Fruit fly (Drosophila melanogaster) whole organism, adult: ENCODE results near the gene tal-1A.
A peak's percentile ranks its signal among the peaks of the same experiment; 100 is the strongest.

ENCODE experiments used
- CG11617 ChIP-seq: fragments of 200-800 bp; sonication (Bioruptor generic); optimal IDR thresholded peaks from 2 replicates; lab custom pipeline; 2017; ENCODE audit warnings: mild to moderate bottlenecking, missing biosample characterization, missing genetic modification reagents, missing genetic modification characterization
- CG12768 ChIP-seq: fragments of 200-800 bp; sonication (Bioruptor generic); optimal IDR thresholded peaks from 2 replicates; lab custom pipeline; 2017; ENCODE audit warnings: missing biosample characterization, missing genetic modification characterization, mild to moderate bottlenecking, moderate library complexity, missing genetic modification reagents
- CG14711 ChIP-seq: fragments of 200-800 bp; sonication (Bioruptor generic); optimal IDR thresholded peaks from 2 replicates; lab custom pipeline; 2018; ENCODE audit warnings: missing biosample characterization, mild to moderate bottlenecking, missing genetic modification characterization, moderate library complexity
- CG1620 ChIP-seq: fragments of 200-800 bp; sonication (Bioruptor generic); optimal IDR thresholded peaks from 2 replicates; lab custom pipeline; 2016; ENCODE audit warnings: missing biosample characterization, missing genetic modification characterization
- CG33017 ChIP-seq: fragments of 200-800 bp; sonication (Bioruptor generic); optimal IDR thresholded peaks from 2 replicates; lab custom pipeline; 2018; ENCODE audit warnings: missing biosample characterization, mild to moderate bottlenecking, missing genetic modification characterization, moderate library complexity
- CG5204 ChIP-seq: fragments of 200-800 bp; sonication (Bioruptor generic); optimal IDR thresholded peaks from 2 replicates; lab custom pipeline; 2016; ENCODE audit warnings: missing biosample characterization, missing genetic modification characterization
- CG7045 ChIP-seq: fragments of 200-800 bp; sonication (Bioruptor generic); optimal IDR thresholded peaks from 2 replicates; lab custom pipeline; 2017; ENCODE audit warnings: missing biosample characterization, mild to moderate bottlenecking, missing genetic modification characterization
- CG7101 ChIP-seq: fragments of 200-800 bp; sonication (Bioruptor generic); optimal IDR thresholded peaks from 2 replicates; lab custom pipeline; 2018; ENCODE audit warnings: missing biosample characterization, mild to moderate bottlenecking, missing genetic modification characterization, moderate library complexity
- Clk ChIP-seq: fragments of 200-800 bp; sonication (Bioruptor generic); optimal IDR thresholded peaks from 2 replicates; lab custom pipeline; 2017; ENCODE audit warnings: missing biosample characterization, missing genetic modification characterization
- Crg-1 ChIP-seq: fragments of 200-800 bp; sonication (Bioruptor generic); optimal IDR thresholded peaks from 2 replicates; lab custom pipeline; 2016; ENCODE audit warnings: missing biosample characterization, missing genetic modification characterization
- Hr96 ChIP-seq: fragments of 200-800 bp; sonication (Bioruptor generic); optimal IDR thresholded peaks from 2 replicates; lab custom pipeline; 2016; ENCODE audit warnings: missing biosample characterization, missing genetic modification characterization
- Mnt ChIP-seq: fragments of 200-800 bp; sonication (Bioruptor generic); optimal IDR thresholded peaks from 2 replicates; lab custom pipeline; 2016; ENCODE audit warnings: missing biosample characterization, mild to moderate bottlenecking, missing genetic modification characterization
- bab1 ChIP-seq: fragments of 200-800 bp; sonication (Bioruptor generic); optimal IDR thresholded peaks from 3 replicates; lab custom pipeline; 2019; ENCODE audit warnings: missing biosample characterization, mild to moderate bottlenecking, missing genetic modification characterization, moderate library complexity
- cic ChIP-seq: fragments of 200-800 bp; sonication (Bioruptor generic); optimal IDR thresholded peaks from 2 replicates; lab custom pipeline; 2017; ENCODE audit warnings: missing biosample characterization, mild to moderate bottlenecking, missing genetic modification characterization, moderate library complexity
- cnc ChIP-seq, 2 experiments: fragments of >200 bp; optimal IDR thresholded peaks; 2 replicates each; lab custom pipeline; 2017
- kay ChIP-seq: fragments of 200-800 bp; sonication (Bioruptor generic); peaks from one replicate; lab custom pipeline; 2016; ENCODE audit warnings: missing biosample characterization, missing genetic modification characterization, borderline replicate concordance
- ovo ChIP-seq: fragments of 200-800 bp; sonication (Bioruptor generic); optimal IDR thresholded peaks from 2 replicates; lab custom pipeline; 2016; ENCODE audit warnings: missing biosample characterization, missing genetic modification characterization
- pad ChIP-seq: fragments of 200-800 bp; sonication (Bioruptor generic); optimal IDR thresholded peaks from 3 replicates; lab custom pipeline; 2017; ENCODE audit warnings: missing biosample characterization, missing genetic modification characterization, mild to moderate bottlenecking, moderate library complexity, missing genetic modification reagents
- tj ChIP-seq: fragments of 200-800 bp; sonication (Bioruptor generic); optimal IDR thresholded peaks from 3 replicates; lab custom pipeline; 2017; ENCODE audit warnings: missing biosample characterization, mild to moderate bottlenecking, missing genetic modification characterization, moderate library complexity
- toe ChIP-seq: fragments of 200-800 bp; sonication (Bioruptor generic); optimal IDR thresholded peaks from 2 replicates; lab custom pipeline; 2016; ENCODE audit warnings: missing biosample characterization, missing genetic modification characterization

tal-1A gene

dm6 chr3R:13831596-13832119 is 18.7 kb downstream of the tal-1A start:
- peak; percentile 82 for TF ChIP-seq bab1 (GFP tag; lab: Kevin White, UChicago)
- no peak for TF ChIP-seq Hr96 (GFP tag; lab: Kevin White, UChicago)
- peak; percentile 38 for TF ChIP-seq CG7101 (tag; lab: Kevin White, UChicago)
- peak; percentile 38 for TF ChIP-seq CG33017 (tag; lab: Kevin White, UChicago)
- peak; percentile 65 for TF ChIP-seq tj
- TF ChIP-seq CG11617, result peak; percentile 48
- TF ChIP-seq Crg-1 (GFP tag; lab: Kevin White, UChicago), result no peak
- peak; percentile 34 for TF ChIP-seq CG12768 (GFP tag; lab: Kevin White, UChicago)

dm6 chr3R:13832950-13833349 is 20.0 kb downstream of the tal-1A start:
- TF ChIP-seq cnc (optimal IDR thresholded peaks at IDR 0.05; lab: Kevin White, UChicago) (no peak), CG12768 (GFP tag; lab: Kevin White, UChicago) (no peak), Mnt (GFP tag; lab: Kevin White, UChicago) (no peak), CG7101 (tag; lab: Kevin White, UChicago) (no peak), kay (GFP tag; lab: Kevin White, UChicago) (no peak), CG11617 (no peak), Crg-1 (GFP tag; lab: Kevin White, UChicago) (no peak), CG14711 (tag; lab: Kevin White, UChicago) (no peak), tj (no peak), cic (no peak), toe (GFP tag; lab: Kevin White, UChicago) (no peak), CG33017 (tag; lab: Kevin White, UChicago) (no peak), Hr96 (GFP tag; lab: Kevin White, UChicago) (no peak)

- TF ChIP-seq kay (GFP tag; lab: Kevin White, UChicago) (no peak), ovo (no peak), toe (GFP tag; lab: Kevin White, UChicago) (no peak), CG5204 (no peak), bab1 (GFP tag; lab: Kevin White, UChicago) (no peak), cnc (optimal IDR thresholded peaks at IDR 0.05; lab: Kevin White, UChicago) (no peak)
Measured at dm6 chr3R:13833515-13833914, 20.6 kb downstream of the tal-1A start.

- TF ChIP-seq CG12768 (GFP tag; lab: Kevin White, UChicago), result no peak
- TF ChIP-seq CG33017 (tag; lab: Kevin White, UChicago), result no peak
- TF ChIP-seq Hr96 (GFP tag; lab: Kevin White, UChicago), result no peak
- no peak for TF ChIP-seq Clk (GFP tag; lab: Kevin White, UChicago)
Measured at dm6 chr3R:13834551-13834950, 21.6 kb downstream of the tal-1A start.

dm6 chr3R:13837807-13838206 is 24.9 kb downstream of the tal-1A start, which contains the start of gene Nsf2:
Nsf2 (minus strand) TSS chr3R:13837991.
- TF ChIP-seq Hr96 (GFP tag; lab: Kevin White, UChicago), result no peak
- TF ChIP-seq bab1 (GFP tag; lab: Kevin White, UChicago), result peak; percentile 42
- TF ChIP-seq Mnt (GFP tag; lab: Kevin White, UChicago), result no peak
- TF ChIP-seq CG1620 (GFP tag; lab: Kevin White, UChicago), result peak; percentile 5
- TF ChIP-seq CG7045 (GFP tag; lab: Kevin White, UChicago), result no peak
- TF ChIP-seq CG11617, result no peak
- TF ChIP-seq CG33017 (tag; lab: Kevin White, UChicago), result no peak
- TF ChIP-seq CG5204, result no peak
- TF ChIP-seq pad (GFP tag; lab: Kevin White, UChicago), result no peak
- TF ChIP-seq cic, result peak; percentile 2
- TF ChIP-seq Crg-1 (GFP tag; lab: Kevin White, UChicago), result peak; percentile 3
- no peak for TF ChIP-seq Clk (GFP tag; lab: Kevin White, UChicago)
- no peak for TF ChIP-seq kay (GFP tag; lab: Kevin White, UChicago)
- peak; percentile 88 for TF ChIP-seq CG14711 (tag; lab: Kevin White, UChicago)
- no peak for TF ChIP-seq toe (GFP tag; lab: Kevin White, UChicago)
- TF ChIP-seq CG7101 (tag; lab: Kevin White, UChicago), result peak; percentile 22
- TF ChIP-seq tj, result no peak
- TF ChIP-seq ovo, result no peak
- TF ChIP-seq cnc (optimal IDR thresholded peaks at IDR 0.05; lab: Kevin White, UChicago), result no peak
- no peak for TF ChIP-seq CG12768 (GFP tag; lab: Kevin White, UChicago)

dm6 chr3R:13839883-13840412 is 27.0 kb downstream of the tal-1A start, which contains the start of gene CG31495:
CG31495 (minus strand) TSS chr3R:13839934.
- TF ChIP-seq Mnt (GFP tag; lab: Kevin White, UChicago) (no peak), kay (GFP tag; lab: Kevin White, UChicago) (peak; percentile 71), CG7101 (tag; lab: Kevin White, UChicago) (no peak), CG12768 (GFP tag; lab: Kevin White, UChicago) (no peak), cic (no peak), Clk (GFP tag; lab: Kevin White, UChicago) (no peak), CG1620 (GFP tag; lab: Kevin White, UChicago) (no peak), ovo (no peak), CG11617 (no peak), Crg-1 (GFP tag; lab: Kevin White, UChicago) (no peak), pad (GFP tag; lab: Kevin White, UChicago) (no peak), tj (no peak), CG14711 (tag; lab: Kevin White, UChicago) (peak; percentile 19), CG7045 (GFP tag; lab: Kevin White, UChicago) (no peak)
